Worm (Caenorhabditis elegans): ENCODE data around the gene C47E8.3.

Gene C47E8.3

DNA sequence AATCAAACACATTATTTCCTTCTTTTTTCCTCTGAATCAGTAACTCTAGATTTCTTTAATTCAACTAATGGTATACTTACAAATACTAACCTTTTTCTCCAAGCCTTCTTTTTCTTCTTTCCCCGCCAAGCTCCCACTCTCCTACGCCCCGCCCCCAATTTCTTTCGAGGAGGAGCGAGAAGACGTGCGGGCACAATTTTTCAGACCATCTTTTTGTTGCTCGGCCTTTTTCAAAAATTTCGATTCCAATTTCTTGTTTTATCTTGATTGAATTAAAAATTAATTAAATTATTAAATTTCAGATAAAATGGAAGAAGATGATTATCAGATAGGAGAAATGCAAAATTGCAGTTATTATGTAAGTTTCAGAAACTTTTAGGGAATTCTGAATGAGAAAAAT, at the start of gene C47E8.3:
Gene C47E8.3 (plus strand): TSS at position 301 of the 400 bp plus-strand sequence.
- no peak for TF ChIP-seq unc-62 (GFP tag; optimal IDR thresholded peaks at IDR 0.05)

- no peak for TF ChIP-seq unc-62 (GFP tag; optimal IDR thresholded peaks at IDR 0.05)
Observed at ce11 chrV:14631588-14631987, 48.5 kb upstream of the C47E8.3 start, which contains the start of gene F43D2.3. Gene F43D2.3 (plus strand): TSS chrV:14631888.

DNA sequence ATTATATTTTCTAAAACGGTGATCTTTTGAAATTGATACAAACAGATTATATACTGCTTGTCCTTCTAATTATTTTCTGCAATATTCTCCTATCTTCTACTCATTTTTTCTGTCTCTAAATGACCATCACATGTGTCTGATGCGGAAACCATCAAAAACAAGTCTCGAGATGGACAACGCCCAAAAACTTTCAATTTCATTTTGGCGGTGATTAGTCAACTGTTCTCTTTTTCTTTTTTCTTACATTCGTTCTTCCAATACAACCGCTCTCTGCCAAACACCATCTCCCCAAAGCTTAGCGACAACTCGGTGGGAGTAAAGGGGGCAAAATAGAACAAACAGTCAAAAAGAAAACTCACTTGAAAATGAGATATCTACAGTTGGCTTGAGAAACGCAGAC, 46.8 kb upstream of the C47E8.3 start:
- TF ChIP-seq unc-62 (GFP tag; optimal IDR thresholded peaks at IDR 0.05) = no peak

DNA sequence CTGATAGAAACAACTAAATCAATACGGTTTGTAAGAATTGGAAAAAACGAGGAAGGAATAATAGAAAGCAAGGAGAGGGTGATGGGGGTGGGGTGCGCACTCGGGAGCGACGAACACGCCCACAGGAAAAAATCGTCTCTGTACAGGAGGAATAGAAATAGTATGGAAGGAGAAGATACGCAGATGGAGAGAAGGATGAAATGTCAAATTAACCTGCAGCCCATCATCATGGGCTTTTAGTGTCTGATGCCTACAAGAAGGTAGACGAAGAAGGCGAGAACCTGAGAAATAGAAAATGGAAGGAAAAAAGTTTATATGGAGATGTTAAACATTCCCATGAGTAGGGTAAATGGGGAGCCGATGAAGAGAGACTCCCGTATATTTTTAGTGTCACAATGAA, 45.0 kb upstream of the C47E8.3 start, which contains the start of gene F43D2.6:
Gene F43D2.6 (minus strand): TSS at position 62 of the 400 bp plus-strand sequence.
- TF ChIP-seq unc-62 (GFP tag; optimal IDR thresholded peaks at IDR 0.05) = no peak

DNA sequence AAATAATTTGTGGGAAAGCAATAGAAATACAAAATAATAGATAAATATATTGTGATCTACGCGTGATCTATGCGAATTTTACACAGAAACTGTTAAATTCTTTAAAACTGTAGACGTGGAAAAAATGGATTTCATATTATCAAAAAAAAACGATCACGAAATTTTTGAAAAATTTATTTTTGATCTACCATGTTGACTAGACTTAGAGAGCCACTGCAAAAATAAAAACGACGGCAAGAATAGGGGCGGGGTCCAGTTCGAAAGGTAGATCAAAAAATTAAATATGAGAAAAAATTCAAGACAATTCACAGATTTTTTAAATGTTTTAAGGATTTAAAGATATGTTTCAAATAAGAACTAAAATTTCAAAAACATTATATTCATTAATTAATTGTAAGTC, 42.0 kb upstream of the C47E8.3 start:
- TF ChIP-seq unc-62 (GFP tag; optimal IDR thresholded peaks at IDR 0.05) = no peak

DNA sequence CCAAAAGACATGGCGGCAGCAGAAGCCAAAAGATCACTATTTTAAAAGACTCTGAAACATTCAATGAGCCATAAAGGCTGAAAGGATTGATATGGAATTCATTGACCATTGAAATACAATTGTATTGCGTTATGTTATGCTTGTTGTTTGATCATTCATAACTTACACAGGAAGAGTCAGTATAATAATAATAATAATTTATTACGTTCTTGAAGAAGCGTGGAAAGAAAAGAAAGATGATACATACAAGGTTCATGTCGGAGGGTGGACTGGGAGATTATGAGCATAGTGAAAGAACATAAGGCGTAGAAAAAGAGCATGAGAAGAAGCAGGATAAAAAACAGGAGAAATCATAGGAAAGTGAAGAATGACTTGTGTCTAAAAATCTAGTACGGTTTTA, 40.0 kb upstream of the C47E8.3 start, which contains the start of gene F43D2.7:
Gene F43D2.7 (minus strand): TSS at position 101 of the 400 bp plus-strand sequence.
- TF ChIP-seq unc-62 (GFP tag; optimal IDR thresholded peaks at IDR 0.05) = no peak

- TF ChIP-seq unc-62 (GFP tag; optimal IDR thresholded peaks at IDR 0.05) = no peak
Observed at ce11 chrV:14640769-14641168, 39.3 kb upstream of the C47E8.3 start, which contains the start of gene C54G10.1. Gene C54G10.1 (plus strand): TSS chrV:14641101.

- TF ChIP-seq unc-62 (GFP tag; optimal IDR thresholded peaks at IDR 0.05) = no peak
Observed at ce11 chrV:14642016-14642415, 38.1 kb upstream of the C47E8.3 start.

ce11 chrV:14645817-14646789, 34.0 kb upstream of the C47E8.3 start, which contains the start of the genes rfc-1 and pmp-3:
Gene rfc-1 (minus strand): TSS chrV:14645979.
Gene pmp-3 (plus strand): TSS chrV:14646739.
- TF ChIP-seq unc-62 (GFP tag; optimal IDR thresholded peaks at IDR 0.05) = no peak

ce11 chrV:14648825-14649224, 31.3 kb upstream of the C47E8.3 start:
- no peak for TF ChIP-seq unc-62 (GFP tag; optimal IDR thresholded peaks at IDR 0.05)

ce11 chrV:14649929-14650328, 30.2 kb upstream of the C47E8.3 start:
- TF ChIP-seq unc-62 (GFP tag; optimal IDR thresholded peaks at IDR 0.05) = no peak

- no peak for TF ChIP-seq unc-62 (GFP tag; optimal IDR thresholded peaks at IDR 0.05)
Observed at ce11 chrV:14650631-14651030, 29.5 kb upstream of the C47E8.3 start.

DNA sequence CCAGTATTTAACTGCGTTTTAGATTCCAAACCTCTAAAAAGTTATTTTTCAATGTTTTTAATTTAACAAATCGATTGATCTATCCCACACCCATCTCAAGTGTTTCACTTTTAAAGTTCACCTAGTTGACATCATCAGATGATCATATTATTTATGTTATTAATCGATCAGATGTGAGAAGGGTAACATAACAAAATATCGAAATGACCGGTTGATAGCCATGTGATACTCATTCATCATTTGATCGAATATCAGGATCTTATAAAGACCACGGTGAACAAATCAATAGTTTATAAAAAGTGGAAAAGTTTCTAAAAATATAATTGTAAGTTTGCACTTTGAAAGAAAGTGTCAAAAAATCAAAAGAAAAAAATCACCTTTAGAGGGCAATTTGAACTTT, 24.4 kb upstream of the C47E8.3 start:
- TF ChIP-seq unc-62 (GFP tag; optimal IDR thresholded peaks at IDR 0.05) = no peak

DNA sequence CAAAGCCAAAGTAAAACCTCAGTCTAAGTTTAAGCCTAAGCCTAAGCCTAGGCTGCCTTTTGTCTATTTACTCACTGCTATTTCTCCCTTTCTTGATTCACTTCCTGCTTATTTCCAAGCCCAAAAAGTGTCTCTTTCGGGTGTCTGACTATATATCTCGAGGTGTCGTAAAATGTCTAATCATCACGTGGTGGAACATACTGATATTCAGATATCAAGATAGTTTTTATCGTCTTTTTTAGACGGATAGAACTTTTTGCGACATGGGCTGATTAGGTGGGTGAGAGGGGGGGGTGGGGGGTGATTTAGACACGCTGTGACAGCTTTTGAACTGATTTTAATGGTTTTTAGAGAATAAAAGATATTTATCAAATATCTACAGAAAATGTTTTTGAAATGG, 23.1 kb upstream of the C47E8.3 start:
- TF ChIP-seq unc-62 (GFP tag; optimal IDR thresholded peaks at IDR 0.05) = no peak

ce11 chrV:14658131-14658530, 22.0 kb upstream of the C47E8.3 start, which contains the start of gene slc-25A29:
Gene slc-25A29 (minus strand): TSS chrV:14658175.
- no peak for TF ChIP-seq unc-62 (GFP tag; optimal IDR thresholded peaks at IDR 0.05)

DNA sequence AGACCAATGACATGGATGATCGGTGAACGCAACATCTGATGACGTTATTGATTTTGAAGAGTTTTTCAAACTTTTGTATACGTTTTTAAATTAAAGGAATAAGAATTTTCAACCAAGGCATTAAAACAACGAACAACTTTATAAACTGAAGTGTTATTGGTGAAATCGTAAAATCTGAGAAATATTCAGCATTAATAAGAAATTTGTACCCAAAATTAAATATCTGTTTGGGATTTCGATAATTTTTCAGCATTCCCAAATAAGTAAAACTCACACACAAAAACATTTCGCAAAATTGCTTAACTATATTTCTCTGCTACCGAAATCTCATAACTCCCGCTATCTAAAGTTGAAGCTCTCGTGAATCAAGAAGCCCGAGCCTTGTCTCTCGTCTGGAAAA, 20.5 kb upstream of the C47E8.3 start:
- TF ChIP-seq unc-62 (GFP tag; optimal IDR thresholded peaks at IDR 0.05) = no peak

Measured in whole organism, dauer.